Fruit fly (Drosophila melanogaster) whole organism, embryonic: Measurements from ENCODE around the gene ND-30.

ENCODE experiments used
- Aef1 ChIP-seq: fragments of 200-800 bp; sonication (Bioruptor generic); IDR thresholded peaks from 3 replicates; pipeline ENCODE4 v1.3.6; 2022; ENCODE audit warnings: missing biosample characterization, missing genetic modification characterization
- Blimp-1 ChIP-seq: fragments of 200-800 bp; sonication (Bioruptor generic); optimal IDR thresholded peaks from 3 replicates; lab custom pipeline; 2018; ENCODE audit warnings: missing biosample characterization, missing genetic modification characterization, mild to moderate bottlenecking, moderate library complexity, missing genetic modification reagents
- CG10274 ChIP-seq: fragments of 200-800 bp; sonication (Bioruptor generic); optimal IDR thresholded peaks from 3 replicates; lab custom pipeline; 2017; ENCODE audit warnings: missing biosample characterization, mild to moderate bottlenecking, missing genetic modification characterization
- CG10462 ChIP-seq: fragments of 200-800 bp; sonication (Bioruptor generic); optimal IDR thresholded peaks from 2 replicates; lab custom pipeline; 2016; ENCODE audit warnings: missing biosample characterization, missing genetic modification characterization
- CG10654 ChIP-seq: fragments of 200-800 bp; sonication (Bioruptor generic); optimal IDR thresholded peaks from 2 replicates; lab custom pipeline; 2016; ENCODE audit warnings: missing biosample characterization, missing genetic modification characterization
- CG11456 ChIP-seq: fragments of 200-800 bp; sonication (Bioruptor generic); IDR thresholded peaks from 3 replicates; pipeline ENCODE4 v1.3.6; 2022; ENCODE audit warnings: missing biosample characterization, missing genetic modification characterization
- CG12219 ChIP-seq: fragments of 200-800 bp; sonication (Bioruptor generic); optimal IDR thresholded peaks from 3 replicates; lab custom pipeline; 2018; ENCODE audit warnings: missing biosample characterization, mild to moderate bottlenecking, missing genetic modification characterization
- CG12236 ChIP-seq: fragments of 200-800 bp; sonication (Bioruptor generic); optimal IDR thresholded peaks from 2 replicates; lab custom pipeline; 2016; ENCODE audit warnings: missing biosample characterization, missing genetic modification characterization
- CG12391 ChIP-seq: fragments of 200-800 bp; sonication (Bioruptor generic); optimal IDR thresholded peaks from 3 replicates; lab custom pipeline; 2018; ENCODE audit warnings: missing biosample characterization, mild to moderate bottlenecking, missing genetic modification characterization, moderate library complexity
- CG14965 ChIP-seq: fragments of 200-800 bp; sonication (Bioruptor generic); optimal IDR thresholded peaks from 2 replicates; lab custom pipeline; 2016; ENCODE audit warnings: missing biosample characterization, missing genetic modification characterization, borderline replicate concordance
- CG17912 ChIP-seq: fragments of 200-800 bp; sonication (Bioruptor generic); optimal IDR thresholded peaks from 2 replicates; lab custom pipeline; 2018; ENCODE audit warnings: missing biosample characterization, mild to moderate bottlenecking, missing genetic modification characterization
- CG32532 ChIP-seq: fragments of 200-800 bp; sonication (Bioruptor generic); IDR thresholded peaks from 2 replicates; pipeline ENCODE4 v1.3.6; 2022; ENCODE audit warnings: missing biosample characterization, missing genetic modification characterization
- CG34376 ChIP-seq: fragments of 200-800 bp; sonication (Bioruptor generic); optimal IDR thresholded peaks from 2 replicates; lab custom pipeline; 2018; ENCODE audit warnings: missing biosample characterization, mild to moderate bottlenecking, missing genetic modification characterization
- CG4282 ChIP-seq: fragments of 200-800 bp; sonication (Bioruptor generic); optimal IDR thresholded peaks from 2 replicates; lab custom pipeline; 2016; ENCODE audit warnings: missing biosample characterization, missing genetic modification characterization
- CG4707 ChIP-seq: fragments of 200-800 bp; sonication (Bioruptor generic); optimal IDR thresholded peaks from 2 replicates; lab custom pipeline; 2018; ENCODE audit warnings: missing biosample characterization, mild to moderate bottlenecking, missing genetic modification characterization, moderate library complexity
- CG5180 ChIP-seq: fragments of 200-800 bp; sonication (Bioruptor generic); optimal IDR thresholded peaks from 3 replicates; lab custom pipeline; 2017; ENCODE audit warnings: missing biosample characterization, missing genetic modification characterization, mild to moderate bottlenecking, moderate library complexity, missing genetic modification reagents
- CG6791 ChIP-seq: fragments of 200-800 bp; sonication (Bioruptor generic); IDR thresholded peaks from 3 replicates; pipeline ENCODE4 v1.3.6; 2022; ENCODE audit warnings: missing biosample characterization, missing genetic modification characterization; ENCODE audit not compliant: partially characterized antibody
- CG7271 ChIP-seq: fragments of 200-800 bp; sonication (Bioruptor generic); optimal IDR thresholded peaks from 2 replicates; lab custom pipeline; 2018; ENCODE audit warnings: missing biosample characterization, mild to moderate bottlenecking, missing genetic modification characterization, moderate library complexity
- CG7745 ChIP-seq: fragments of 200-800 bp; sonication (Bioruptor generic); optimal IDR thresholded peaks from 2 replicates; lab custom pipeline; 2018; ENCODE audit warnings: missing biosample characterization, mild to moderate bottlenecking, missing genetic modification characterization, moderate library complexity
- CG7987 ChIP-seq: fragments of 200-800 bp; sonication (Bioruptor generic); optimal IDR thresholded peaks from 2 replicates; lab custom pipeline; 2018; ENCODE audit warnings: missing biosample characterization, mild to moderate bottlenecking, missing genetic modification characterization, moderate library complexity
- CG8359 ChIP-seq: fragments of 200-800 bp; sonication (Bioruptor generic); optimal IDR thresholded peaks from 2 replicates; lab custom pipeline; 2017; ENCODE audit warnings: missing biosample characterization, mild to moderate bottlenecking, missing genetic modification characterization, borderline replicate concordance
- CG8765 ChIP-seq: fragments of 200-800 bp; sonication (Bioruptor generic); IDR thresholded peaks from 2 replicates; pipeline ENCODE4 v1.3.6; 2022; ENCODE audit warnings: missing biosample characterization, missing genetic modification characterization
- CG9876 ChIP-seq: fragments of 200-800 bp; sonication (Bioruptor generic); optimal IDR thresholded peaks from 2 replicates; lab custom pipeline; 2016; ENCODE audit warnings: missing biosample characterization, missing genetic modification characterization
- CoRest ChIP-seq: fragments of 200-800 bp; sonication (Bioruptor generic); optimal IDR thresholded peaks from 3 replicates; lab custom pipeline; 2018; ENCODE audit warnings: missing biosample characterization, mild to moderate bottlenecking, missing genetic modification characterization, moderate library complexity
- Dll ChIP-seq: fragments of 200-800 bp; sonication (Bioruptor generic); IDR thresholded peaks from 4 replicates; pipeline ENCODE4 v1.3.6; 2022; ENCODE audit warnings: missing biosample characterization, missing genetic modification characterization; ENCODE audit not compliant: partially characterized antibody
- E2f2 ChIP-seq: fragments of 200-800 bp; sonication (Bioruptor generic); IDR thresholded peaks from 2 replicates; pipeline ENCODE4 v1.3.6; 2022; ENCODE audit warnings: missing biosample characterization, missing genetic modification characterization
- Fer3 ChIP-seq: fragments of 200-800 bp; sonication (Bioruptor generic); optimal IDR thresholded peaks from 2 replicates; lab custom pipeline; 2018; ENCODE audit warnings: missing biosample characterization, mild to moderate bottlenecking, missing genetic modification characterization, moderate library complexity
- GATAe ChIP-seq: fragments of 200-800 bp; sonication (Bioruptor generic); conservative IDR thresholded peaks from 2 replicates; pipeline ENCODE4 v1.3.6; 2022; ENCODE audit warnings: missing biosample characterization, missing genetic modification characterization
- H2.0 ChIP-seq: fragments of 200-800 bp; sonication (Bioruptor generic); IDR thresholded peaks from 2 replicates; pipeline ENCODE4 v1.3.6; 2022; ENCODE audit warnings: missing biosample characterization, missing genetic modification characterization
- Hey ChIP-seq: fragments of 200-800 bp; sonication (Bioruptor generic); optimal IDR thresholded peaks from 3 replicates; lab custom pipeline; 2018; ENCODE audit warnings: missing biosample characterization, mild to moderate bottlenecking, missing genetic modification characterization
- HmgZ ChIP-seq: fragments of 200-800 bp; sonication (Bioruptor generic); optimal IDR thresholded peaks from 2 replicates; lab custom pipeline; 2018; ENCODE audit warnings: missing biosample characterization, mild to moderate bottlenecking, missing genetic modification characterization
- Kr ChIP-seq: fragments of 200-800 bp; sonication (Bioruptor generic); optimal IDR thresholded peaks from 2 replicates; lab custom pipeline; 2017; ENCODE audit warnings: missing biosample characterization, mild to moderate bottlenecking, missing genetic modification characterization
- Max ChIP-seq: fragments of 200-800 bp; sonication (Bioruptor generic); optimal IDR thresholded peaks from 2 replicates; lab custom pipeline; 2016; ENCODE audit warnings: missing biosample characterization, mild to moderate bottlenecking, missing genetic modification characterization
- Sry-δ ChIP-seq: fragments of 200-800 bp; sonication (Bioruptor generic); optimal IDR thresholded peaks from 2 replicates; lab custom pipeline; 2016; ENCODE audit warnings: missing biosample characterization, missing genetic modification characterization
- bbx ChIP-seq: fragments of 200-800 bp; sonication (Bioruptor generic); IDR thresholded peaks from 2 replicates; pipeline ENCODE4 v1.3.6; 2022; ENCODE audit warnings: missing biosample characterization, missing genetic modification characterization; ENCODE audit not compliant: partially characterized antibody
- bigmax ChIP-seq: fragments of 200-800 bp; sonication (Bioruptor generic); optimal IDR thresholded peaks from 2 replicates; lab custom pipeline; 2018; ENCODE audit warnings: missing biosample characterization, mild to moderate bottlenecking, missing genetic modification characterization
- bowl ChIP-seq: fragments of 200-800 bp; sonication (Bioruptor generic); IDR thresholded peaks from 2 replicates; pipeline ENCODE4 v1.3.6; 2022; ENCODE audit warnings: missing biosample characterization, missing genetic modification characterization
- cwo ChIP-seq: fragments of 200-800 bp; sonication (Bioruptor generic); optimal IDR thresholded peaks from 3 replicates; lab custom pipeline; 2017; ENCODE audit warnings: missing biosample characterization, missing genetic modification characterization, mild to moderate bottlenecking, moderate library complexity, missing genetic modification reagents
- danr ChIP-seq: fragments of 200-800 bp; sonication (Bioruptor generic); IDR thresholded peaks from 2 replicates; pipeline ENCODE4 v1.3.6; 2022; ENCODE audit warnings: missing biosample characterization, missing genetic modification characterization
- dimm ChIP-seq: fragments of 200-800 bp; sonication (Bioruptor generic); IDR thresholded peaks from 2 replicates; pipeline ENCODE4 v1.3.6; 2022; ENCODE audit warnings: missing biosample characterization, missing genetic modification characterization
- dmrt99B ChIP-seq: fragments of 200-800 bp; sonication (Bioruptor generic); optimal IDR thresholded peaks from 2 replicates; lab custom pipeline; 2018; ENCODE audit warnings: missing biosample characterization, mild to moderate bottlenecking, missing genetic modification characterization, moderate library complexity
- gsb ChIP-seq: fragments of 200-800 bp; sonication (Bioruptor generic); IDR thresholded peaks from 2 replicates; pipeline ENCODE4 v1.3.6; 2022; ENCODE audit warnings: missing biosample characterization, missing genetic modification characterization
- inv ChIP-seq: fragments of 200-800 bp; sonication (Bioruptor generic); IDR thresholded peaks from 2 replicates; pipeline ENCODE4 v1.3.6; 2022; ENCODE audit warnings: missing biosample characterization, missing genetic modification characterization; ENCODE audit not compliant: partially characterized antibody
- jigr1 ChIP-seq: fragments of 200-800 bp; sonication (Bioruptor generic); IDR thresholded peaks from 3 replicates; pipeline ENCODE4 v1.3.6; 2022; ENCODE audit warnings: missing biosample characterization, missing genetic modification characterization
- jing ChIP-seq: fragments of 200-800 bp; sonication (Bioruptor generic); optimal IDR thresholded peaks from 2 replicates; lab custom pipeline; 2018; ENCODE audit warnings: missing biosample characterization, mild to moderate bottlenecking, missing genetic modification characterization
- kay ChIP-seq: fragments of 200-800 bp; sonication (Bioruptor generic); optimal IDR thresholded peaks from 2 replicates; lab custom pipeline; 2016; ENCODE audit warnings: missing biosample characterization, missing genetic modification characterization
- lab ChIP-seq: fragments of 200-800 bp; sonication (Bioruptor generic); optimal IDR thresholded peaks from 3 replicates; lab custom pipeline; 2017; ENCODE audit warnings: missing biosample characterization, missing genetic modification characterization, mild to moderate bottlenecking, moderate library complexity, missing genetic modification reagents
- nerfin-2 ChIP-seq: fragments of 200-800 bp; sonication (Bioruptor generic); IDR thresholded peaks from 2 replicates; pipeline ENCODE4 v1.3.6; 2022; ENCODE audit warnings: missing biosample characterization, missing genetic modification characterization; ENCODE audit not compliant: partially characterized antibody
- ro ChIP-seq: fragments of 200-800 bp; sonication (Bioruptor generic); IDR thresholded peaks from 2 replicates; pipeline ENCODE4 v1.3.6; 2022; ENCODE audit warnings: missing biosample characterization, missing genetic modification characterization
- trem ChIP-seq: fragments of 200-800 bp; optimal IDR thresholded peaks from 3 replicates; lab custom pipeline; 2019; ENCODE audit warnings: missing biosample characterization, mild to moderate bottlenecking, missing genetic modification characterization, moderate library complexity

ND-30 gene

DNA sequence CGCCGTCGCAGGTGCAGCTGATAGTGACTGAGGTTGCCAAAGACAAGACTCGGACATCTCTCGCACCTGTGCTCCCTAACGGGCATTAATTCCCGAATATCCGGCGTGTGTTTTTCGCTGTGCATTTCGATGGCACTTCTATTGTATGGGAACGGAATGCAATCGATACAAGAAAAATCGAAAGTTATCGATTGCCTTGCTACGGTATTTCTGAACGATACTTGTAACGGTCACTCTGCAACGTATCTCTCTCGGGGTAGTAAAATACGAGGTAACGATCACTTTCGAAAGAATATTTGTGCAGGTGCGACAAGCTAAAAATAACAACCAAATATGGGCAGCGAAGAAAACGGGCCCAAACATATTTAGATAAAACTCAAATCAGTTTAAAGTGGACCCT lies 5.6 kb upstream of the ND-30 start, which contains the start of gene CG32280 (continued):
- TF ChIP-seq gsb, result no peak
- peak; percentile 45; the same call in 1 of the 2 replicates for TF ChIP-seq E2f2 (GFP tag; lab: Robert Waterston, UW)
- no peak for TF ChIP-seq CG11456 (GFP tag; lab: Robert Waterston, UW)
- no peak for TF ChIP-seq CG14965 (GFP tag; lab: Kevin White, UChicago)
- no peak for TF ChIP-seq H2.0 (GFP tag; lab: Robert Waterston, UW)
- TF ChIP-seq GATAe (GFP tag; lab: Robert Waterston, UW), result no peak
- TF ChIP-seq CG7987 (GFP tag; lab: Kevin White, UChicago), result no peak
- TF ChIP-seq Hey (tag; lab: Kevin White, UChicago), result no peak
- no peak for TF ChIP-seq CG9876
- TF ChIP-seq dmrt99B, result no peak
- TF ChIP-seq bowl, result no peak
- TF ChIP-seq danr (GFP tag; lab: Robert Waterston, UW), result no peak
- no peak for TF ChIP-seq CG8765 (GFP tag; lab: Robert Waterston, UW)
- TF ChIP-seq CG5180 (GFP tag; lab: Kevin White, UChicago), result no peak
- peak; percentile 32; the same call in 1 of the 2 replicates for TF ChIP-seq CG32532 (GFP tag; lab: Robert Waterston, UW)
- TF ChIP-seq CG17912 (GFP tag; lab: Kevin White, UChicago), result no peak
- no peak for TF ChIP-seq jigr1 (GFP tag; lab: Robert Waterston, UW)
- no peak for TF ChIP-seq CG4282 (GFP tag; lab: Kevin White, UChicago)
- no peak for TF ChIP-seq CG12219 (GFP tag; lab: Kevin White, UChicago)
- TF ChIP-seq jing (GFP tag; lab: Kevin White, UChicago), result no peak
- no peak for TF ChIP-seq Aef1 (GFP tag; lab: Robert Waterston, UW)
- peak; percentile 91 for TF ChIP-seq bbx
- TF ChIP-seq CG10274 (GFP tag; lab: Kevin White, UChicago), result no peak
- TF ChIP-seq trem (tag; lab: Kevin White, UChicago), result peak; percentile 59
- peak; percentile 81 for TF ChIP-seq nerfin-2 (GFP tag; lab: Robert Waterston, UW)
- TF ChIP-seq dimm, result no peak
- no peak for TF ChIP-seq cwo (GFP tag; lab: Kevin White, UChicago)
- TF ChIP-seq CG4707 (GFP tag; lab: Kevin White, UChicago), result no peak
- no peak for TF ChIP-seq CG10462 (GFP tag; lab: Kevin White, UChicago)
- no peak for TF ChIP-seq Kr (GFP tag; lab: Kevin White, UChicago)
- no peak for TF ChIP-seq ro
- TF ChIP-seq Max (GFP tag; lab: Kevin White, UChicago), result peak; percentile 33
- TF ChIP-seq CG12391, result peak; percentile 23
- TF ChIP-seq Sry-δ (GFP tag; lab: Kevin White, UChicago), result peak; percentile 80
- TF ChIP-seq CG7745, result no peak
- TF ChIP-seq HmgZ, result peak; percentile 59
- TF ChIP-seq CG8359 (GFP tag; lab: Kevin White, UChicago), result no peak
- no peak for TF ChIP-seq lab
- no peak for TF ChIP-seq Fer3 (tag; lab: Kevin White, UChicago)
- peak; percentile 69 for TF ChIP-seq CG34376 (GFP tag; lab: Kevin White, UChicago)
- TF ChIP-seq inv, result peak; percentile 77
- TF ChIP-seq kay, result no peak
- peak; percentile 89 for TF ChIP-seq CG6791 (GFP tag; lab: Robert Waterston, UW)
- TF ChIP-seq bigmax (GFP tag; lab: Kevin White, UChicago), result no peak
- peak; percentile 82 for TF ChIP-seq Dll (GFP tag; lab: Robert Waterston, UW)
- TF ChIP-seq CG12236 (GFP tag; lab: Kevin White, UChicago), result no peak
- TF ChIP-seq CG10654 (GFP tag; lab: Kevin White, UChicago), result no peak
- TF ChIP-seq CG7271, result peak; percentile 68
- peak; percentile 26 for TF ChIP-seq CoRest
- TF ChIP-seq Blimp-1 (GFP tag; lab: Kevin White, UChicago), result no peak
